Worm (Caenorhabditis elegans): Measurements from ENCODE around the gene irld-62.
"Not testable (repeated sequence)": the region's sequence is repeated elsewhere in the genome, so short reads cannot be mapped to it uniquely, and the experiment has no call there.

The irld-62 gene

DNA sequence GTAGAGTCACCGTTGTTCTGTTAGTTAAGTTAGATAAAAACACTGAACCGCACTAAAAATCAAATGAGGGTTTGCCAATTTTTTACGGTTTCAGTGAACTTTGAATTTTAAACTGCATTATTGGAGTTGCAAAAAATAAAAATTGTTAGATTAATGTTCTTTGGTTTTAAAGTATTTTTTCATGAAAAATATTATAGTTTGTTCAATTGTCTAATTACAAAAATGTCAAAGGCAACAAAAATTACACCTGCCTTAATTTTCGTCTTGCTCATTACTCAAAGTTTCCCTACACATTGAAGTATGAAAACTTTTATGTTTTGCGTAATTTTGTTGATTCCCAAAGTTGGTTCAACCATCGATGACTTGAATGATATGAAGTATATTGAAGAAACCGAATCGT, at the start of gene irld-62:
TSS of gene irld-62 (plus strand) at position 301 of the 400 bp plus-strand sequence.
- no peak for TF ChIP-seq unc-62 (GFP tag; optimal IDR thresholded peaks at IDR 0.05)

DNA sequence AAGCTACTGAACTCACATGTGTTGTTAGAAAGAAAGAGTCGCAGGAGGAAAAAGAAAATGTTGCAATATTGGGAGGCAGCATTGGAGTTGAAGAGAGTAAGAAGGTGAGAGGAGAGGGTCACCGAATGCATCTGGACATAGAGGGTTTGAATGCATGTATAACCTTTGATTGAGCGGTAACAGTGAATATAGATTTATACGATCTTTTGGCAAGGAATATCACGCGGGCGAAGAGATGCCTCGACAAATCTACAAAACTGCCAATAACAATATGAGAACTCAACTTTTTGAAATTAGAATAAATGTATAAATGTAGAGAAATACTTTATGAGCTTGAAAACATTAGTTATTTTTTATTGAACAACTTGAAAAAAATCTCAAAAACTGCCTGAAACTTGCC, 48.5 kb upstream of the irld-62 start, which contains the start of gene M01B2.10:
TSS of gene M01B2.10 (minus strand) at position 101 of the 400 bp plus-strand sequence.
- not testable (repeated sequence) for TF ChIP-seq unc-62 (GFP tag; optimal IDR thresholded peaks at IDR 0.05)

DNA sequence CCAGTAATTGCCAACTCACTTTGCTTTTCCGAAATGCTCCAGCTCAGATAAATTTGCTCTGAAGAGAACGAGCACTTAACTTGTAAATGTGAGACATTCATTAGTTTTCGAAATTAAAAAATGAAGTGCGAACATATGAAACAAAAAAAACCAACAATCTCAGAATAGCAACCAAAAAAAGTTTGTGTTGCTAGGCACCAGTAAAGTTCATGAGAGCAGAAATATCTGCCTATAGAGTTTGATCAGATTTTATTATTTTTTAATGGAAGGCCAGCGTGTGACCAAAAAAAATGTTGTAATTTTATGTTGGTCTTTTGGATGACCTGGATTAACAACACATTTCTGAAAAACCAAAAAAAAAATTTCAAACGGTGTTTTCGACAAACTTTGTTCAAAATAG, 46.7 kb upstream of the irld-62 start, which contains the start of gene M01B2.12:
TSS of gene M01B2.12 (minus strand) at position 101 of the 400 bp plus-strand sequence.
- TF ChIP-seq unc-62 (GFP tag; optimal IDR thresholded peaks at IDR 0.05): no peak

DNA sequence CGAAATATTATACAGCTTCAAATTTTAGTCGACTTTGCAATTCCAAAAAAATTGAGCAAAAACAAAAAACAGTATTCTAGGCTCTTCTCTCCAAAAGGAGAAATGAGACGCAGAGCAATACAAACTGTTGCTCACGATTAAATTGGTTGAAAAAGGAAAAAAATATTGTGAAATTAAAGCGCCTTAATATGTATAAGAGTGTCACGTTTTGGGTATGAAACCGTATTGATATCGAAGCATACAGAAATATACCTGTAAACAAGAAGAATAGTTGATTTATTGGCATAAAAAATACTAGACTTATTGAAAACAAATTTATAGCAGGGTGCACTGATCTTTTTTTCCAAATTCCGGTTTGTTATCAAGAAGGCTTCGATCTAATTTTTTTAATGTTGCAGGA, 45.1 kb upstream of the irld-62 start, which contains the start of gene M01B2.13:
TSS of gene M01B2.13 (minus strand) at position 101 of the 400 bp plus-strand sequence.
- TF ChIP-seq unc-62 (GFP tag; optimal IDR thresholded peaks at IDR 0.05): no peak

DNA sequence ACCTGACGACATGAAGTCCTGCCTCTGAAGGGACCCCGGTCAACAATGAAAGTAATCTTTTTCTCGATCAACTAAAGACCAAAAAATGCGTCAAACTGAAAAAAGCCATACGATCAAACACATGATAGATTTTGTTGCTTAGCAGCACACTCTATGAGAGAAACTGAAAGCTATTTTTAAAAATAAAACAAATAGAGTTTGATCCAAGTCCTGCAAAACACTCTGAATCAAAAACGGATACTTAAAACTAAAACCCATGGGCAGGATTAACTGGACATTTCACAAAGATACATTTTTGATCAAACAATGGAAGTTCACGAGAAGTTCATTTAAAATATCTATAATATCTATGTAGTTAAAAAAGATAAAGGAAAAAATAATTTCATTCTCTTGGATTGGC, 43.5 kb upstream of the irld-62 start, which contains the start of gene T10H4.13:
TSS of gene T10H4.13 (minus strand) at position 101 of the 400 bp plus-strand sequence.
- no peak for TF ChIP-seq unc-62 (GFP tag; optimal IDR thresholded peaks at IDR 0.05)

DNA sequence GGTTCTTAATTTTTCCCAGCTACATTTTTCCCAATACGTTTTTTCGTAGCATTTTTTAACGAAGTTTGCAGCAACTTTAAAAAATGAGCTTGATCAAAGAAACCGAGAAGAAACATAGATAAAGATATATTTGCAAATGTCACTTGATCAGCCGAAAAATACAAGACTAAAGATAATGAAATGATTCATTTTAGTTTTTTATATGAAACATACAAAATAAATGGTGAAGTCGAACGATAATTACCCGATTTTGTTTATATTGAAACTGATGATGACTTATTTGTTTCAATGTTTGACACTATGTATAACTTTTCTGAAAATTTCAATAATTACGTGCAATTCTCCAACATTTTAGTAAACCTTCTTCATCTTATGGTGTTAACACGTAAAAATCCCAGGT, 42.6 kb upstream of the irld-62 start, which contains the start of gene srw-22:
TSS of gene srw-22 (plus strand) at position 301 of the 400 bp plus-strand sequence.
- no peak for TF ChIP-seq unc-62 (GFP tag; optimal IDR thresholded peaks at IDR 0.05)

DNA sequence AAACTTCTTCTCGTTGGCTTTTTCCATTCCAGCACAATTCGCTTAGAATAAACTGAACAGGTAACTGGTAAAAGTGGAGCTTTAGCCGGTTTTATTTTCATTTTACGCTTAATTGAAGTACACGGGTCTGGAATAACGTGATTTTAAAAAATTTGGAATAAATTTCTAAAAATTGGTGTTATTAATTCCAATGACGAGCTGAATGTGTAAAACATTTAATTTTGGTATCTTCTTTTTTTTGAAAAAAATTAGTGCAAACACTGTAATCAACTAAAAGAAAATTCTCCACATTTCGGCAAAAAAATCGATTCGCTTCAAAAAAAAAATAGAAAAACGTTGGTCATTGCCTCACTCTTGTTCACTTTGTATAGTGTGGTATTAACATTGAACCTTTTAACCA, 38.6 kb upstream of the irld-62 start, which contains the start of gene T10H4.4:
TSS of gene T10H4.4 (minus strand) at position 101 of the 400 bp plus-strand sequence.
- TF ChIP-seq unc-62 (GFP tag; optimal IDR thresholded peaks at IDR 0.05): no peak

DNA sequence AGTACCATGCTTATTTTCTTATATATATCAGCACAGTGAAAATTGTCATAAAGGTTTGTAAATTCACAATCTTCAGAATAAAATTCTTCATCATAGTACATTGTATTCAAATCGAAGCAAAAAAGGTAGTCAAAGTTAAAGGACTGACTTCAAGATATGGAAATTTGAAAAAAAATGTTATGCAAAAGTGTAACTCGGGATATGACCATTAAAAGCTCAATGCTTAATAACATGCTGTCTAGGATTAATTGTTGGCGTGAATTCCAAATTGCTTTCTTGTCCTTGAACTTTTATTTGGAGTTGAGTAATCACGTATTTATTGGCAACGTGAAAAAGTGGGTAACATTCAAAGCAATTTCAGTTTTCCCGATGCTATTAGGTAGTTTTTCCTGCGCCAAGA, 36.1 kb upstream of the irld-62 start, which contains the start of gene srw-16:
TSS of gene srw-16 (minus strand) at position 101 of the 400 bp plus-strand sequence.
- TF ChIP-seq unc-62 (GFP tag; optimal IDR thresholded peaks at IDR 0.05): no peak

DNA sequence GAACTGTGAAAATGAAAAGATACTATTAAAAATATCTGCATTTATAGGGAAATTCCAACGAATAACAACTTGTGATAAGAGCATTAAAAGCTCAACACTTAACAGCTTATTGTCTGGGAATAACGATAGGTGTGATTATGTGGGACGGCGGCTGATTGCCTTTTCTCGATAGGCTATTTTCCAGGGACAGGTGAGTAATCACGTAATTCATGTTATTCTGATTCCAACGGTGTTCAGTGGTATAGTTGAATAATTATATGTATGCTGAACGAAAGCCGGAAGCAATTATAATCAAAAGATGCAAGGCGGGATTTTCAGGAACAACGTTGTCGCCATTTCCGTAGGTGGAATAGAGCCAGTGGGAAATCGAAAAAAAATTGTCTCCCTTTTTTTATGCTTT, 34.0 kb upstream of the irld-62 start, which contains the start of gene srw-17:
TSS of gene srw-17 (minus strand) at position 101 of the 400 bp plus-strand sequence.
- TF ChIP-seq unc-62 (GFP tag; optimal IDR thresholded peaks at IDR 0.05): no peak

DNA sequence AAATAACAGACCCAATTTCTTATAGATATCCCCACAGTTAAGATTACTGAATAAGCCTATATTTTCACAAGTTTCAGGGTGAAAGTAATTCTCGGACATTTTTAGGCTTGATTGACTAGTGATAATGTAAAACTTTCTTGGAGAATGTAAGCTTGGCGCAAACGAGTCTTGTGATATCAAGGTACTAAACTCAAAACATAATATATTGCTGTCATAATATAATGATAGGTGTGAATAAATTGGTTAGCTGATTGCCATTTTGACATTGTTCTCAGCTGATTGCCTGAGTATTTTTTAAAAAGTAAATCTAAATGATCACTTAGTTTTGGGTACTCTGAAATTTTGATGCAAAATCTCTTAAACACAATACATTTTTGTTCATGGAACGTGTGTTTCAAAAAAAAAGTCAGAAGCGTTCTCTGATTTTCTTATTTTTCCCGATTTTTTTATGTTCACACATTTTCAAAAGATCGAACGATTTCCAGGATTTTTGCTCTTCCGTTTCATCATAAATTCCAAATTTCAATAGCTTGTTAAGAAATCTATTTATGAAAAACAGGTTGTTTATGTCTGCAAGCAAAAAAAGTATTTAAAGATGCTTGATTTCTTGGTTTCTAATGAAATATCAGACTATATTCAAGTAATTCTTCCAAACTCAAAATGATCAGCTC, 29.5 kb upstream of the irld-62 start, which contains the start of the genes srw-19 and srx-51:
TSS of gene srw-19 (minus strand) at position 101 of the 671 bp plus-strand sequence.
TSS of gene srx-51 (plus strand) at position 621 of the 671 bp plus-strand sequence.
- TF ChIP-seq unc-62 (GFP tag; optimal IDR thresholded peaks at IDR 0.05): no peak

DNA sequence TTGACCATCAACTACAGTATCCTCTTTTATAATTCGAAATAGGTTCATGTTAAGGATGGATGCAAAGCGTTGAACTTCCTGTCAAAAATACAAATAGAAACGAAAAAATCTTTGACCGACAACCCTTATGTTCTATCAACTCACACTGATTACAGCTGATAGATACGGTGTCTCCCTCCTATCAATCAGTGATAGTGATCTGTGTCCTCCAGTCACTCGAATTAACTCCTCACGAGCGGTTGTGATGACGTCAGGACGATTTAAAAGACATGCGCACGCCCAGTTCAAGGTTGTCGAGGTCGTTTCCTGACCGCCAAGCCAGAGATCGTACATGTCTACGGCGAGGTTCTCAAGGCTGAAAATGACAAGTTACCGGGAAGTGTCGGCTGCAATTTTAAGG, 24.9 kb upstream of the irld-62 start:
- no peak for TF ChIP-seq unc-62 (GFP tag; optimal IDR thresholded peaks at IDR 0.05)

DNA sequence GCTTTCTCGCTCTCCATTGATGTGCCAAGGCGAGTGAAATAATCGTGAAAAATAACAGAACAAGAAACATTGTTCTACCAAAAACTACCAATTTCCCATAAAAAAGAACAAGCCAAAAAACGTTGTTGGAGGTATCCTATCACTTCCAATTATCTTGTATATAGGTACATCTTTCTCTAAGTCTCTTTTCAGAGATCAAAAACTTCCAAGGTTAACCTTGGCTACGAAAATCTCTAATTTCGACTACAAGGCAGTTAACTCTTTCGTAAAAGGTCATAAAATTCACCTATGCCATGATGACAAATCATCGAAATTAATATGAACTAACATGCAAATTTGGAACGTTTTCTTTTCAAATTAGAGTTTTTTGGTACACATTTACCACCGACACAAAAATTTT, 23.0 kb upstream of the irld-62 start, which contains the start of gene cyp-34A1:
TSS of gene cyp-34A1 (minus strand) at position 101 of the 400 bp plus-strand sequence.
- TF ChIP-seq unc-62 (GFP tag; optimal IDR thresholded peaks at IDR 0.05): no peak

DNA sequence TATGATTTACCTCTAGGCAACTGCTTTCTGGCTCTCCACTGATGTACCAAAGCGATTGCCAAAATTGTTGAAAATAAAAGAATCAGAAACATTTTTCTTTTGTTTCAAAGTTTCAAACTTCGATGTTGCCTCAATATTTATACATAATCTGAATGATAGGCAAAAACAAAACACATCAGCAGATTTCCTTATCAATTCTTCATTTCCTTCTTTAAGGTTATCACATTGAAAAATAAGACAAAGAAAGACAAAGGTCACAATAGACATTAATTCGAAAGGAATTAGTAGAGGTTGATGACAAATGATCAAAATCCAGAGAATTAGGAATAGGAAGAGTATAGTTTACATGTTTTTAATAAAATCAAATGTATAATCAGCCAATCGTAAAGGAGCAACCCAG, 19.9 kb upstream of the irld-62 start, which contains the start of gene cyp-34A2:
TSS of gene cyp-34A2 (minus strand) at position 101 of the 400 bp plus-strand sequence.
- no peak for TF ChIP-seq unc-62 (GFP tag; optimal IDR thresholded peaks at IDR 0.05)

DNA sequence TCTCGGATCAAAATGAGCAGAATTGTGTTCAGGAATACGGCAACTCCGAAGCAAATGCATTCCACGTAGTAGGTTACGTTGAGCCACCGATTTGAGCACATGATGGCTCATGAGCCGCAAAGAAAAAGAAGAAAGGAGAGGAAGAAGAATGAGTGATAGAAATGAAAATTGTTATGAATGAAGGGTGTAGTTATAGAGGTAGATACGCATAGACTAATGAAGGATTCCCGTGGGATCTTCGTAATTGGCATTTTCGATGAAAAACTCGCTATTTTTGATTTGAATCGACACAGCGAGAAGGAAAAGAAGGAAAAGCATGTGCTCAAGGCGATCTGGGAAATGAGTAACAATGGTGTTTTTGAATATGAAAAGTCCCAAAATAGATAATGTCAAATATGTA, 17.0 kb upstream of the irld-62 start, which contains the start of gene str-96:
TSS of gene str-96 (minus strand) at position 101 of the 400 bp plus-strand sequence.
- TF ChIP-seq unc-62 (GFP tag; optimal IDR thresholded peaks at IDR 0.05): no peak

DNA sequence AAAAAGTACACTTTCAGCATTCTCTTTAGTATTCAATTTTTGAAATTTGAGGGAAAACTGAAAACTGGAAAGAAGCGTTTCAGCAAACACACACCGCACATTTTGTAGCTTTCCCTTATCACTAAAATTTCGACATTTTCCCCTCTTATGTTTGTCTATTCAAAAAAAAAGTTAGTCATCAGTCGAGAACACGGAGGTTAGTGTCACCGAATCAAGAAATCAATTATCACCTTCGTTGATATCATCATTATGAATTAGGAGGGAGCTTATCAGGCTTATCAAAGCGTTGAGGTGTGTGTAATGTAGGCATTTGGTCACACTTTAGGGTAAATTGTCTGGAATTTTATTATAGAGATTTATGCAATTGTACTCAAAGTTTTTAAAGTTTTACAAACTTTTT, 12.3 kb upstream of the irld-62 start, which contains the start of gene cpr-3:
TSS of gene cpr-3 (minus strand) at position 104 of the 400 bp plus-strand sequence.
- no peak for TF ChIP-seq unc-62 (GFP tag; optimal IDR thresholded peaks at IDR 0.05)

DNA sequence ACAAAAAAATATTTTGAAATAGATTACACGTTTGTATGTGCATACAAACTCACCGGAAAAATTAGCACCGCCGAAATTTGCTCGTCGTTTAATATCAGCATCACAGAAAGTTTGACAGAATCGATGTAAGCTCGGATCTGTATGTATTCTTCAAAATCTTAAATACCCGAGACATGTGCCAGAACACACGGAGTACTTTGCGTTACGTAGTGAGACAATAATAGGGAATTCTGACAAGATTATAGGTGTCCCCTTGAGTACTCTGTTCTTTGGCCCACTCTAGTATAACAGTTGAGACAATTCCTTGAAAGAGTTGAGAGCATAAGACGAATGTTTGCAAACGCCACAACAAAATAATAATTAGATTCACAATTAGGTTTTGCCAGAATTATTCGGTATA, 7.3 kb upstream of the irld-62 start, which contains the start of gene srx-48:
TSS of gene srx-48 (minus strand) at position 101 of the 400 bp plus-strand sequence.
- no peak for TF ChIP-seq unc-62 (GFP tag; optimal IDR thresholded peaks at IDR 0.05)
